Worm (Caenorhabditis elegans): ENCODE results near the gene cyp-35A5.

The cyp-35A5 gene

ce11 chrV:3967762-3968161, 31.6 kb downstream of the cyp-35A5 start, which contains the start of gene cyp-34A8:
cyp-34A8 (minus strand) TSS chrV:3967823.
- TF ChIP-seq him-1 (tag; optimal IDR thresholded peaks at IDR 0.05) (no peak), dao-5 (tag; optimal IDR thresholded peaks at IDR 0.05) (no peak), W03F9.2 (tag; optimal IDR thresholded peaks at IDR 0.05) (no peak)

- TF ChIP-seq him-1 (tag; optimal IDR thresholded peaks at IDR 0.05), result no peak
- TF ChIP-seq dao-5 (tag; optimal IDR thresholded peaks at IDR 0.05), result no peak
- TF ChIP-seq W03F9.2 (tag; optimal IDR thresholded peaks at IDR 0.05), result no peak
These were observed 32.8 kb downstream of the cyp-35A5 start for ce11 chrV:3968929-3969328.

ce11 chrV:3969664-3970063, 33.5 kb downstream of the cyp-35A5 start:
- TF ChIP-seq W03F9.2 (tag; optimal IDR thresholded peaks at IDR 0.05) (no peak), him-1 (tag; optimal IDR thresholded peaks at IDR 0.05) (no peak), dao-5 (tag; optimal IDR thresholded peaks at IDR 0.05) (no peak)

ce11 chrV:3970410-3970809, 34.3 kb downstream of the cyp-35A5 start, which contains the start of gene cyp-34A9:
cyp-34A9 (minus strand) TSS chrV:3970540.
- TF ChIP-seq him-1 (tag; optimal IDR thresholded peaks at IDR 0.05), result no peak
- no peak for TF ChIP-seq dao-5 (tag; optimal IDR thresholded peaks at IDR 0.05)
- no peak for TF ChIP-seq W03F9.2 (tag; optimal IDR thresholded peaks at IDR 0.05)

- TF ChIP-seq dao-5 (tag; optimal IDR thresholded peaks at IDR 0.05) (no peak), W03F9.2 (tag; optimal IDR thresholded peaks at IDR 0.05) (no peak), him-1 (tag; optimal IDR thresholded peaks at IDR 0.05) (no peak)
These were observed 36.7 kb downstream of the cyp-35A5 start, which contains the start of gene cyp-34A10 for ce11 chrV:3972846-3973245. cyp-34A10 (minus strand) TSS chrV:3972991.

ce11 chrV:3974361-3974760, 38.2 kb downstream of the cyp-35A5 start, which contains the start of gene str-82:
str-82 (plus strand) TSS chrV:3974661.
- TF ChIP-seq dao-5 (tag; optimal IDR thresholded peaks at IDR 0.05) (no peak), him-1 (tag; optimal IDR thresholded peaks at IDR 0.05) (no peak), W03F9.2 (tag; optimal IDR thresholded peaks at IDR 0.05) (no peak)

- TF ChIP-seq W03F9.2 (tag; optimal IDR thresholded peaks at IDR 0.05) (no peak), him-1 (tag; optimal IDR thresholded peaks at IDR 0.05) (no peak), dao-5 (tag; optimal IDR thresholded peaks at IDR 0.05) (no peak)
These were observed 40.8 kb downstream of the cyp-35A5 start, which contains the start of gene str-83 for ce11 chrV:3976964-3977363. str-83 (plus strand) TSS chrV:3977264.

ce11 chrV:3979053-3979452, 42.9 kb downstream of the cyp-35A5 start, which contains the start of gene nlp-34:
nlp-34 (minus strand) TSS chrV:3979134.
- TF ChIP-seq dao-5 (tag; optimal IDR thresholded peaks at IDR 0.05) (no peak), him-1 (tag; optimal IDR thresholded peaks at IDR 0.05) (no peak), W03F9.2 (tag; optimal IDR thresholded peaks at IDR 0.05) (no peak)

- TF ChIP-seq dao-5 (tag; optimal IDR thresholded peaks at IDR 0.05) (no peak), him-1 (tag; optimal IDR thresholded peaks at IDR 0.05) (no peak), W03F9.2 (tag; optimal IDR thresholded peaks at IDR 0.05) (no peak)
These were observed 43.7 kb downstream of the cyp-35A5 start, which contains the start of gene nlp-31 for ce11 chrV:3979819-3980218. nlp-31 (plus strand) TSS chrV:3980055.

- no peak for TF ChIP-seq W03F9.2 (tag; optimal IDR thresholded peaks at IDR 0.05)
- no peak for TF ChIP-seq dao-5 (tag; optimal IDR thresholded peaks at IDR 0.05)
- TF ChIP-seq him-1 (tag; optimal IDR thresholded peaks at IDR 0.05), result no peak
These were observed 44.3 kb downstream of the cyp-35A5 start for ce11 chrV:3980228-3980933.

- no peak for TF ChIP-seq W03F9.2 (tag; optimal IDR thresholded peaks at IDR 0.05)
- TF ChIP-seq dao-5 (tag; optimal IDR thresholded peaks at IDR 0.05), result no peak
- no peak for TF ChIP-seq him-1 (tag; optimal IDR thresholded peaks at IDR 0.05)
These were observed 45.6 kb downstream of the cyp-35A5 start, which contains the start of gene nlp-30 for ce11 chrV:3981680-3982079. nlp-30 (plus strand) TSS chrV:3981980.

ce11 chrV:3984178-3984577, 48.1 kb downstream of the cyp-35A5 start, which contains the start of gene nlp-29:
nlp-29 (plus strand) TSS chrV:3984425.
- TF ChIP-seq W03F9.2 (tag; optimal IDR thresholded peaks at IDR 0.05) (no peak), him-1 (tag; optimal IDR thresholded peaks at IDR 0.05) (no peak), dao-5 (tag; optimal IDR thresholded peaks at IDR 0.05) (no peak)

ce11 chrV:3985104-3985503, 49.0 kb downstream of the cyp-35A5 start:
- TF ChIP-seq him-1 (tag; optimal IDR thresholded peaks at IDR 0.05) (no peak), W03F9.2 (tag; optimal IDR thresholded peaks at IDR 0.05) (no peak), dao-5 (tag; optimal IDR thresholded peaks at IDR 0.05) (no peak)

- TF ChIP-seq him-1 (tag; optimal IDR thresholded peaks at IDR 0.05) (no peak), W03F9.2 (tag; optimal IDR thresholded peaks at IDR 0.05) (no peak), dao-5 (tag; optimal IDR thresholded peaks at IDR 0.05) (no peak)
These were observed 51.5 kb downstream of the cyp-35A5 start, which contains the start of gene nlp-28 for ce11 chrV:3987616-3988015. nlp-28 (plus strand) TSS chrV:3987900.
